Worm (Caenorhabditis elegans) whole organism, midembryonic: ENCODE data around the gene him-5.

ENCODE experiments used
- cog-1 ChIP-seq: sonication (generic microtip); optimal IDR thresholded peaks from 2 replicates; lab custom pipeline; 2016; ENCODE audit warnings: missing genetic modification characterization, missing compliant biosample characterization
- flt-1 ChIP-seq: fragments of 200-800 bp; sonication (Bioruptor generic); IDR thresholded peaks from 2 replicates; pipeline ENCODE4 v1.3.6; 2022; ENCODE audit warnings: missing genetic modification characterization, missing compliant biosample characterization
- tab-1 ChIP-seq: fragments of 200-800 bp; sonication (Bioruptor generic); IDR thresholded peaks from 2 replicates; pipeline ENCODE4 v1.3.6; 2022; ENCODE audit warnings: missing genetic modification characterization, missing compliant biosample characterization

DNA sequence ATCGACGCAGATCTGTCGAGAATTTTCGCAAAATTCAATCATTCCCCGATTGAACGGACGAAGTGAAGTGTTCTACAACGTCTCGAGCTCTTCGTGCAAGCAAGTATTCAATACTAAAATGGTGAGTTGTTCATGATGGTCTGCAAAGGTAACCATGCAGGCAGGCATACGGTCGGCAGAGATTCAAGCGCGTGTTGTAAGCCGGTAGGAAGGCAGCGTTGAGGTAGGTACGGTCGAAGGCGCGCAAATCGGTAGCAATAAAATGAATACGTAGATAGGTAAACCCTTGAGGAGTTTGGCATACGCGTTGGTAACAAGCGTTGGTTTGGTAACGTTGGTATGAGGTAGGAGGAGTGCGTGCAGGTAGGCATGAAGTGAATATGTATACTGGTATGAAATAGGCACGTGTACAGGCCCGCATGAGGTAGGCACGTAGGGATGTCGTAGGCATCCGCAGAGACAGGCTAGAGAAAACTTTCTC lies 22.4 kb upstream of the him-5 start, which contains the start of gene D1086.17:
- TF ChIP-seq tab-1 (GFP tag; lab: Robert Waterston, UW) (no peak), flt-1 (GFP tag; lab: Robert Waterston, UW) (no peak), cog-1 (tag; lab: Kevin White, UChicago) (no peak)
